Worm (Caenorhabditis elegans) whole organism, L2 larva: ENCODE data around the gene jmjd-3.1.
A peak's percentile ranks its signal among the peaks of the same experiment; 100 is the strongest.

Experiments used
- C34F6.9 ChIP-seq: fragments of 150-350 bp; optimal IDR thresholded peaks from 2 replicates; lab custom pipeline; 2014; ENCODE audit warnings: missing biosample characterization, missing genetic modification characterization
- F13H6.1 ChIP-seq: sonication (generic microtip); optimal IDR thresholded peaks from 2 replicates; lab custom pipeline; 2016; ENCODE audit warnings: missing genetic modification characterization, missing compliant biosample characterization
- R02D3.7 ChIP-seq: fragments of 150-350 bp; optimal IDR thresholded peaks from 2 replicates; lab custom pipeline; 2014; ENCODE audit warnings: missing biosample characterization, missing genetic modification characterization
- ZK546.5 ChIP-seq: sonication (generic microtip); optimal IDR thresholded peaks from 2 replicates; lab custom pipeline; 2017; ENCODE audit warnings: missing biosample characterization, missing genetic modification characterization
- aly-2 ChIP-seq: fragments of 150-350 bp; optimal IDR thresholded peaks from 2 replicates; lab custom pipeline; 2014; ENCODE audit warnings: missing biosample characterization, missing genetic modification characterization
- ama-1 ChIP-seq: fragments of 150-350 bp; optimal IDR thresholded peaks from 2 replicates; lab custom pipeline; 2018; ENCODE audit warnings: inconsistent platforms
- blmp-1 ChIP-seq: sonication (generic microtip); optimal IDR thresholded peaks from 2 replicates; lab custom pipeline; 2017; ENCODE audit warnings: missing genetic modification characterization, mild to moderate bottlenecking, missing compliant biosample characterization, antibody characterized with exemption, moderate library complexity; ENCODE audit not compliant: insufficient read depth
- ceh-16 ChIP-seq: fragments of 150-350 bp; optimal IDR thresholded peaks from 2 replicates; lab custom pipeline; 2014; ENCODE audit warnings: missing biosample characterization, missing genetic modification characterization
- ceh-82 ChIP-seq: fragments of 150-350 bp; optimal IDR thresholded peaks from 2 replicates; lab custom pipeline; 2014; ENCODE audit warnings: missing biosample characterization, missing genetic modification characterization
- crh-2 ChIP-seq: sonication (generic microtip); optimal IDR thresholded peaks from 2 replicates; lab custom pipeline; 2017; ENCODE audit warnings: missing biosample characterization, missing genetic modification characterization
- egl-27 ChIP-seq: sonication (generic microtip); optimal IDR thresholded peaks from 3 replicates; lab custom pipeline; 2017; ENCODE audit warnings: missing biosample characterization, missing genetic modification reagents, missing genetic modification characterization
- fos-1 ChIP-seq: fragments of 150-350 bp; optimal IDR thresholded peaks from 2 replicates; lab custom pipeline; 2014; ENCODE audit warnings: missing biosample characterization, missing genetic modification characterization
- gmeb-1 ChIP-seq: fragments of 150-350 bp; optimal IDR thresholded peaks from 2 replicates; lab custom pipeline; 2014; ENCODE audit warnings: missing biosample characterization, missing genetic modification characterization
- lin-13 ChIP-seq: fragments of 150-350 bp; optimal IDR thresholded peaks from 2 replicates; lab custom pipeline; 2014; ENCODE audit warnings: missing biosample characterization, missing genetic modification reagents, missing genetic modification characterization
- lsy-2 ChIP-seq, 2 experiments: fragments of 150-350 bp in 1 of 2; sonication (generic microtip) in 1 of 2; optimal IDR thresholded peaks; 2 replicates each; lab custom pipeline; 2014 to 2017; ENCODE audit warnings: missing biosample characterization in 2 of 2, missing genetic modification characterization in 2 of 2
- mbf-1 ChIP-seq: sonication (generic microtip); optimal IDR thresholded peaks from 2 replicates; lab custom pipeline; 2017; ENCODE audit warnings: missing biosample characterization, missing genetic modification characterization
- mdl-1 ChIP-seq, 2 experiments: fragments of 150-350 bp in 1 of 2; sonication (generic microtip) in 1 of 2; optimal IDR thresholded peaks; 2 replicates each; lab custom pipeline; 2017; ENCODE audit warnings: missing biosample characterization in 2 of 2, missing genetic modification characterization in 2 of 2
- nhr-12 ChIP-seq: fragments of 150-350 bp; optimal IDR thresholded peaks from 2 replicates; lab custom pipeline; 2014; ENCODE audit warnings: missing biosample characterization, missing genetic modification characterization
- nhr-129 ChIP-seq: fragments of 150-350 bp; optimal IDR thresholded peaks from 2 replicates; lab custom pipeline; 2014; ENCODE audit warnings: missing biosample characterization, missing genetic modification characterization
- nhr-21 ChIP-seq: fragments of 150-350 bp; optimal IDR thresholded peaks from 2 replicates; lab custom pipeline; 2014; ENCODE audit warnings: missing biosample characterization, missing genetic modification characterization
- nhr-237 ChIP-seq: fragments of 150-350 bp; optimal IDR thresholded peaks from 2 replicates; lab custom pipeline; 2014; ENCODE audit warnings: missing biosample characterization, missing genetic modification characterization
- nhr-25 ChIP-seq: fragments of 150-350 bp; sonication (generic microtip); optimal IDR thresholded peaks from 3 replicates; lab custom pipeline; 2014; ENCODE audit warnings: missing biosample characterization, missing genetic modification characterization
- nhr-77 ChIP-seq: fragments of 150-350 bp; optimal IDR thresholded peaks from 2 replicates; lab custom pipeline; 2014; ENCODE audit warnings: missing biosample characterization, missing genetic modification characterization
- sma-3 ChIP-seq: sonication (generic microtip); optimal IDR thresholded peaks from 2 replicates; lab custom pipeline; 2016; ENCODE audit warnings: missing genetic modification reagents, missing genetic modification characterization, missing compliant biosample characterization
- sma-9 ChIP-seq, 2 experiments: fragments of 150-350 bp in 1 of 2; sonication (generic microtip) in 1 of 2; optimal IDR thresholded peaks; 2 replicates each; lab custom pipeline; 2014 to 2016; ENCODE audit warnings: missing genetic modification characterization in 2 of 2, mild to moderate bottlenecking in 1 of 2, missing biosample characterization in 1 of 2, missing compliant biosample characterization in 1 of 2, missing genetic modification reagents in 1 of 2, moderate library complexity in 1 of 2
- snpc-4 ChIP-seq: fragments of 150-350 bp; optimal IDR thresholded peaks from 2 replicates; lab custom pipeline; 2014; ENCODE audit warnings: missing biosample characterization, missing genetic modification characterization
- unc-39 ChIP-seq: fragments of 150-350 bp; optimal IDR thresholded peaks from 2 replicates; lab custom pipeline; 2014; ENCODE audit warnings: missing biosample characterization, missing genetic modification characterization
- unc-55 ChIP-seq: fragments of 150-350 bp; sonication (generic microtip); optimal IDR thresholded peaks from 3 replicates; lab custom pipeline; 2014; ENCODE audit warnings: missing biosample characterization, missing genetic modification reagents, missing genetic modification characterization
- unc-62 ChIP-seq: fragments of 150-350 bp; optimal IDR thresholded peaks from 2 replicates; lab custom pipeline; 2014; ENCODE audit warnings: missing biosample characterization, missing genetic modification reagents, missing genetic modification characterization
- zag-1 ChIP-seq: fragments of 150-350 bp; optimal IDR thresholded peaks from 2 replicates; lab custom pipeline; 2014; ENCODE audit warnings: missing biosample characterization, missing genetic modification characterization
- ztf-11 ChIP-seq: sonication (generic microtip); optimal IDR thresholded peaks from 2 replicates; lab custom pipeline; 2017; ENCODE audit warnings: missing biosample characterization, missing genetic modification characterization
- ztf-4 ChIP-seq: fragments of 150-350 bp; optimal IDR thresholded peaks from 2 replicates; lab custom pipeline; 2014; ENCODE audit warnings: missing biosample characterization, missing genetic modification characterization

jmjd-3.1 gene

ce11 chrX:8569159-8569558, 1.7 kb upstream of the jmjd-3.1 start:
- TF ChIP-seq unc-55 (GFP tag; lab: Kevin White, UChicago) (peak; percentile 21), nhr-129 (tag; lab: Kevin White, UChicago) (peak; percentile 22), mdl-1 (tag; optimal IDR thresholded peaks at IDR 0.05; lab: Kevin White, UChicago) (peak in 1 of 2 experiments; percentile 6), ztf-11 (tag; lab: Kevin White, UChicago) (no peak), C34F6.9 (tag; lab: Kevin White, UChicago) (peak; percentile 6)

ce11 chrX:8580217-8580616, 9.4 kb downstream of the jmjd-3.1 start, which contains the start of gene F18E9.4:
TSS of gene F18E9.4 (plus strand) at chrX:8580517.
- TF ChIP-seq nhr-21 (tag; lab: Kevin White, UChicago) = no peak
- TF ChIP-seq egl-27 (tag; lab: Kevin White, UChicago) = no peak
- TF ChIP-seq unc-62 (GFP tag; lab: Kevin White, UChicago) = no peak
- TF ChIP-seq, all 48 proteins: peak for 0

ce11 chrX:8581447-8581846, 10.6 kb downstream of the jmjd-3.1 start, which contains the start of gene F18E9.8:
TSS of gene F18E9.8 (minus strand) at chrX:8581547.
- TF ChIP-seq F13H6.1 (tag; lab: Kevin White, UChicago) (no peak), R02D3.7 (tag; lab: Kevin White, UChicago) (no peak), blmp-1 (tag; lab: Kevin White, UChicago) (no peak), lin-13 (no peak), nhr-77 (no peak), lsy-2 (tag; optimal IDR thresholded peaks at IDR 0.05; lab: Kevin White, UChicago) (no peak), crh-2 (tag; lab: Kevin White, UChicago) (no peak)

ce11 chrX:8582767-8583360, 12.0 kb downstream of the jmjd-3.1 start:
- TF ChIP-seq blmp-1 (tag; lab: Kevin White, UChicago) (peak; percentile 65), ama-1 (lab: Kevin White, UChicago) (no peak)

ce11 chrX:8584825-8585384, 14.1 kb downstream of the jmjd-3.1 start:
- TF ChIP-seq nhr-77 = no peak
- peak; percentile 66 for TF ChIP-seq nhr-25 (tag; lab: Kevin White, UChicago)
- TF ChIP-seq nhr-129 (tag; lab: Kevin White, UChicago) = no peak
- no peak for TF ChIP-seq ztf-4 (tag; lab: Kevin White, UChicago)
- TF ChIP-seq zag-1 (tag; lab: Kevin White, UChicago) = no peak
- no peak for TF ChIP-seq nhr-237 (tag; lab: Kevin White, UChicago)
- no peak for TF ChIP-seq nhr-21 (tag; lab: Kevin White, UChicago)
- TF ChIP-seq unc-62 (GFP tag; lab: Kevin White, UChicago) = no peak
- no peak for TF ChIP-seq nhr-12 (tag; lab: Kevin White, UChicago)
- no peak for TF ChIP-seq aly-2 (tag; lab: Kevin White, UChicago)
- TF ChIP-seq ceh-16 (tag; lab: Kevin White, UChicago) = no peak
- TF ChIP-seq R02D3.7 (tag; lab: Kevin White, UChicago) = no peak
- no peak for TF ChIP-seq mbf-1 (tag; lab: Kevin White, UChicago)
- TF ChIP-seq blmp-1 (tag; lab: Kevin White, UChicago) = peak; percentile 49
- no peak for TF ChIP-seq snpc-4 (tag; lab: Kevin White, UChicago)
- TF ChIP-seq lsy-2 (tag; optimal IDR thresholded peaks at IDR 0.05; lab: Kevin White, UChicago) = no peak
- no peak for TF ChIP-seq ZK546.5 (tag; lab: Kevin White, UChicago)
- peak; percentile 19 for TF ChIP-seq sma-9 (GFP tag; optimal IDR thresholded peaks at IDR 0.05; lab: Kevin White, UChicago)
- no peak for TF ChIP-seq sma-9 (tag; optimal IDR thresholded peaks at IDR 0.05; lab: Kevin White, UChicago)
- no peak for TF ChIP-seq sma-3 (GFP tag; lab: Kevin White, UChicago)
- no peak for TF ChIP-seq gmeb-1
- no peak for TF ChIP-seq unc-39 (tag; lab: Kevin White, UChicago)
- peak; percentile 17 for TF ChIP-seq crh-2 (tag; lab: Kevin White, UChicago)
- TF ChIP-seq fos-1 (tag; lab: Kevin White, UChicago) = no peak
- no peak for TF ChIP-seq ztf-11 (tag; lab: Kevin White, UChicago)
- TF ChIP-seq ceh-82 = no peak
